Worm (Caenorhabditis elegans) whole organism, L3 larva: ENCODE measurements around the gene Y22D7AL.1.

ENCODE experiments used
- R02D3.7 ChIP-seq: fragments of 150-350 bp; optimal IDR thresholded peaks from 2 replicates; lab custom pipeline; 2014; ENCODE audit warnings: missing biosample characterization, missing genetic modification characterization
- ZK546.5 ChIP-seq: sonication (generic microtip); optimal IDR thresholded peaks from 2 replicates; lab custom pipeline; 2017; ENCODE audit warnings: missing biosample characterization, missing genetic modification characterization
- aly-2 ChIP-seq: fragments of 150-350 bp; optimal IDR thresholded peaks from 2 replicates; lab custom pipeline; 2014; ENCODE audit warnings: missing biosample characterization, missing genetic modification characterization
- ceh-28 ChIP-seq: fragments of 150-350 bp; optimal IDR thresholded peaks from 2 replicates; lab custom pipeline; 2014; ENCODE audit warnings: missing biosample characterization, missing genetic modification reagents, missing genetic modification characterization
- ceh-82 ChIP-seq: fragments of 150-350 bp; optimal IDR thresholded peaks from 2 replicates; lab custom pipeline; 2014; ENCODE audit warnings: missing biosample characterization, missing genetic modification characterization
- ceh-9 ChIP-seq: sonication (generic microtip); optimal IDR thresholded peaks from 2 replicates; lab custom pipeline; 2018; ENCODE audit warnings: missing biosample characterization, missing genetic modification characterization
- daf-12 ChIP-seq: fragments of 150-350 bp; optimal IDR thresholded peaks from 2 replicates; lab custom pipeline; 2014; ENCODE audit warnings: missing biosample characterization, missing genetic modification reagents, missing genetic modification characterization
- egl-27 ChIP-seq: sonication (generic microtip); optimal IDR thresholded peaks from 4 replicates; lab custom pipeline; 2017; ENCODE audit warnings: missing biosample characterization, missing genetic modification reagents, missing genetic modification characterization
- egl-5 ChIP-seq: fragments of 150-350 bp; optimal IDR thresholded peaks from 2 replicates; lab custom pipeline; 2017; ENCODE audit warnings: missing biosample characterization, missing genetic modification reagents, missing genetic modification characterization, inconsistent platforms
- elt-1 ChIP-seq: fragments of 150-350 bp; optimal IDR thresholded peaks from 2 replicates; lab custom pipeline; 2014; ENCODE audit warnings: missing biosample characterization, missing genetic modification characterization
- elt-2 ChIP-seq: sonication (generic microtip); optimal IDR thresholded peaks from 2 replicates; lab custom pipeline; 2016; ENCODE audit warnings: missing genetic modification reagents, mild to moderate bottlenecking, missing genetic modification characterization, missing compliant biosample characterization
- elt-3 ChIP-seq, 3 experiments: fragments of 150-350 bp in 1 of 3; sonication (generic microtip) in 2 of 3; optimal IDR thresholded peaks; 2 replicates in 2 of 3; 4 replicates in 1 of 3; lab custom pipeline; 2014 to 2017; ENCODE audit warnings: missing biosample characterization in 3 of 3, missing genetic modification characterization in 3 of 3
- fkh-10 ChIP-seq: sonication (generic microtip); optimal IDR thresholded peaks from 2 replicates; lab custom pipeline; 2017; ENCODE audit warnings: missing biosample characterization, missing genetic modification reagents, missing genetic modification characterization
- fkh-2 ChIP-seq: fragments of 150-350 bp; optimal IDR thresholded peaks from 2 replicates; lab custom pipeline; 2014; ENCODE audit warnings: missing biosample characterization, missing genetic modification reagents, missing genetic modification characterization
- fos-1 ChIP-seq: fragments of 150-350 bp; optimal IDR thresholded peaks from 2 replicates; lab custom pipeline; 2014; ENCODE audit warnings: missing biosample characterization, missing genetic modification characterization
- hmg-11 ChIP-seq: sonication (generic microtip); optimal IDR thresholded peaks from 2 replicates; lab custom pipeline; 2016; ENCODE audit warnings: missing genetic modification characterization, missing compliant biosample characterization
- jun-1 ChIP-seq: fragments of 150-350 bp; optimal IDR thresholded peaks from 2 replicates; lab custom pipeline; 2014; ENCODE audit warnings: missing biosample characterization, missing genetic modification reagents, missing genetic modification characterization
- lin-15B ChIP-seq: fragments of 150-350 bp; optimal IDR thresholded peaks from 2 replicates; lab custom pipeline; 2014; ENCODE audit warnings: missing biosample characterization, missing genetic modification characterization
- lin-39 ChIP-seq: fragments of 150-350 bp; optimal IDR thresholded peaks from 2 replicates; lab custom pipeline; 2018; ENCODE audit warnings: missing biosample characterization, missing genetic modification reagents, missing genetic modification characterization
- lsy-12 ChIP-seq: sonication (generic microtip); optimal IDR thresholded peaks from 2 replicates; lab custom pipeline; 2016; ENCODE audit warnings: mild to moderate bottlenecking, missing genetic modification characterization, missing compliant biosample characterization
- mdl-1 ChIP-seq: fragments of 150-350 bp; optimal IDR thresholded peaks from 2 replicates; lab custom pipeline; 2014; ENCODE audit warnings: missing biosample characterization, missing genetic modification characterization
- mml-1 ChIP-seq: fragments of 150-350 bp; sonication (generic microtip); optimal IDR thresholded peaks from 3 replicates; lab custom pipeline; 2014; ENCODE audit warnings: missing biosample characterization, missing genetic modification characterization
- nfya-1 ChIP-seq: sonication (generic microtip); optimal IDR thresholded peaks from 2 replicates; lab custom pipeline; 2017; ENCODE audit warnings: missing genetic modification characterization, mild to moderate bottlenecking, missing compliant biosample characterization, antibody characterized with exemption, moderate library complexity; ENCODE audit not compliant: insufficient read depth
- nhr-11 ChIP-seq: fragments of 150-350 bp; optimal IDR thresholded peaks from 2 replicates; lab custom pipeline; 2014; ENCODE audit warnings: missing biosample characterization, missing genetic modification characterization
- nhr-12 ChIP-seq: fragments of 150-350 bp; optimal IDR thresholded peaks from 2 replicates; lab custom pipeline; 2014; ENCODE audit warnings: missing biosample characterization, missing genetic modification characterization
- nhr-23 ChIP-seq: fragments of 150-350 bp; optimal IDR thresholded peaks from 2 replicates; lab custom pipeline; 2014; ENCODE audit warnings: missing biosample characterization, missing genetic modification reagents, missing genetic modification characterization
- nhr-237 ChIP-seq: fragments of 150-350 bp; optimal IDR thresholded peaks from 2 replicates; lab custom pipeline; 2014; ENCODE audit warnings: missing biosample characterization, missing genetic modification characterization
- nhr-25 ChIP-seq: sonication (generic microtip); optimal IDR thresholded peaks from 2 replicates; lab custom pipeline; 2017; ENCODE audit warnings: missing biosample characterization, missing genetic modification characterization
- nhr-43 ChIP-seq: sonication (generic microtip); optimal IDR thresholded peaks from 2 replicates; lab custom pipeline; 2016; ENCODE audit warnings: mild to moderate bottlenecking, missing genetic modification characterization, missing compliant biosample characterization; ENCODE audit not compliant: poor library complexity, severe bottlenecking
- nhr-67 ChIP-seq: fragments of 150-350 bp; optimal IDR thresholded peaks from 2 replicates; lab custom pipeline; 2014; ENCODE audit warnings: missing biosample characterization, missing genetic modification characterization
- nhr-76 ChIP-seq: fragments of 150-350 bp; sonication (generic microtip); optimal IDR thresholded peaks from 5 replicates; lab custom pipeline; 2014; ENCODE audit warnings: missing biosample characterization, missing genetic modification characterization
- nhr-77 ChIP-seq: fragments of 150-350 bp; optimal IDR thresholded peaks from 2 replicates; lab custom pipeline; 2014; ENCODE audit warnings: missing biosample characterization, missing genetic modification characterization
- pha-4 ChIP-seq: fragments of 150-350 bp; optimal IDR thresholded peaks from 2 replicates; lab custom pipeline; 2014; ENCODE audit warnings: missing biosample characterization, missing genetic modification reagents, missing genetic modification characterization
- pqm-1 ChIP-seq: fragments of 150-350 bp; optimal IDR thresholded peaks from 2 replicates; lab custom pipeline; 2017; ENCODE audit warnings: missing biosample characterization, missing genetic modification characterization, inconsistent platforms
- sea-2 ChIP-seq: fragments of 150-350 bp; sonication (generic microtip); optimal IDR thresholded peaks from 4 replicates; lab custom pipeline; 2014; ENCODE audit warnings: missing biosample characterization, missing genetic modification reagents, missing genetic modification characterization
- skn-1 ChIP-seq: fragments of 150-350 bp; optimal IDR thresholded peaks from 2 replicates; lab custom pipeline; 2014; ENCODE audit warnings: missing biosample characterization, missing genetic modification characterization
- snpc-4 ChIP-seq: fragments of 150-350 bp; optimal IDR thresholded peaks from 2 replicates; lab custom pipeline; 2014; ENCODE audit warnings: missing biosample characterization, missing genetic modification characterization
- tbx-2 ChIP-seq: sonication (generic microtip); optimal IDR thresholded peaks from 2 replicates; lab custom pipeline; 2016; ENCODE audit warnings: mild to moderate bottlenecking, missing genetic modification characterization, missing compliant biosample characterization
- unc-39 ChIP-seq: sonication (generic microtip); optimal IDR thresholded peaks from 4 replicates; lab custom pipeline; 2017; ENCODE audit warnings: missing biosample characterization, missing genetic modification characterization
- unc-62 ChIP-seq: fragments of 150-350 bp; sonication (generic microtip); optimal IDR thresholded peaks from 4 replicates; lab custom pipeline; 2014; ENCODE audit warnings: missing biosample characterization, missing genetic modification reagents, missing genetic modification characterization
- zag-1 ChIP-seq: fragments of 150-350 bp; optimal IDR thresholded peaks from 2 replicates; lab custom pipeline; 2014; ENCODE audit warnings: missing biosample characterization, missing genetic modification characterization
- ztf-11 ChIP-seq: fragments of 150-350 bp; optimal IDR thresholded peaks from 2 replicates; lab custom pipeline; 2014; ENCODE audit warnings: missing biosample characterization, missing genetic modification characterization
- ztf-4 ChIP-seq: fragments of 150-350 bp; optimal IDR thresholded peaks from 2 replicates; lab custom pipeline; 2014; ENCODE audit warnings: missing biosample characterization, missing genetic modification characterization

The Y22D7AL.1 gene

DNA sequence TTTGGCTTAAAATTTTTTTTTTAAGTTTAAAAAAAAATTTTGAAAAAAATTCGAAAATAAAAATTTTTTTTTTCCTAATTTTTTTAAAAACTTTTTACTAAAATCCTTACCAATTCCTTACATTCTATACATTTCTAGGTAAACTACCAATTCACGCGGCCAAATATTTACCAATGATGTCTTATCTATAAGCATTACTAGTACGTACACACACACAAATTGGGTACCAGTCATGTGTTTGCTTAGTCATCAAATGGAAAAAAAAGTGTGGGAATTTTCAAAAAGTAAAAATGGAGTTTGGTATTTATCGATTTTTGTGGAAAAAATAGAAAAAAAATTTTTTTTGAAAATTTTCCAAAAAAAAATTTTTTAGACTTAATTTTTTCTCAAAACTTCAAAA, 24.3 kb downstream of the Y22D7AL.1 start, which contains the start of gene Y22D7AR.6:
TSS of gene Y22D7AR.6 (minus strand) at position 134 of the 400 bp plus-strand sequence.
- TF ChIP-seq pqm-1 (peak; percentile 3), mml-1 (no peak), elt-2 (tag; lab: Kevin White, UChicago) (no peak), jun-1 (tag; lab: Kevin White, UChicago) (peak; percentile 23), fos-1 (tag; lab: Kevin White, UChicago) (no peak), egl-27 (tag; lab: Kevin White, UChicago) (no peak), pha-4 (tag; lab: Kevin White, UChicago) (peak; percentile 93)
- TF ChIP-seq, all 47 proteins: peak for 3

DNA sequence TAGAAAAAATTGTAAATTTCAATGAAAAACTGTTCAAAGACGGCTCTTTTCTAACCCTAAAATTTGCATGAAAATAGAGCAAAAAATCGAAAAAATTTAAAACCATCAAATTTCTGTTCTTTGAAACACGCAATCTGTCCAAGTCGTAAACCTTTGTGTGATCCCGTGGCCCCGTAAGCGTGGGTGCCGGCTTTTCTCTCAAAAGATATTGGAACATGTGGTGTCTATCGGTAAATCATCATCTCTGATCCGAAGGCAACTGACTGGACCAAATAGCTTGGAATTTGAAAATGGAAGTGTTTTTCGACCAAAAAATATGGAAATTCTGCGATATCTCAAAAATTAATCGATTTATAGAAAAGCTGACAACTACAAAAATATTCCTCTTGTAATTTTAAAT, 26.4 kb downstream of the Y22D7AL.1 start:
- TF ChIP-seq mdl-1 (tag; lab: Kevin White, UChicago) (no peak), mml-1 (no peak), egl-27 (tag; lab: Kevin White, UChicago) (no peak), nhr-67 (no peak), elt-1 (tag; lab: Kevin White, UChicago) (no peak), pha-4 (tag; lab: Kevin White, UChicago) (no peak), ceh-28 (tag; lab: Kevin White, UChicago) (no peak), tbx-2 (no peak), nhr-237 (tag; lab: Kevin White, UChicago) (no peak), jun-1 (tag; lab: Kevin White, UChicago) (no peak), nhr-43 (no peak), snpc-4 (tag; lab: Kevin White, UChicago) (no peak), ceh-82 (tag; lab: Kevin White, UChicago) (no peak), fos-1 (tag; lab: Kevin White, UChicago) (no peak)

DNA sequence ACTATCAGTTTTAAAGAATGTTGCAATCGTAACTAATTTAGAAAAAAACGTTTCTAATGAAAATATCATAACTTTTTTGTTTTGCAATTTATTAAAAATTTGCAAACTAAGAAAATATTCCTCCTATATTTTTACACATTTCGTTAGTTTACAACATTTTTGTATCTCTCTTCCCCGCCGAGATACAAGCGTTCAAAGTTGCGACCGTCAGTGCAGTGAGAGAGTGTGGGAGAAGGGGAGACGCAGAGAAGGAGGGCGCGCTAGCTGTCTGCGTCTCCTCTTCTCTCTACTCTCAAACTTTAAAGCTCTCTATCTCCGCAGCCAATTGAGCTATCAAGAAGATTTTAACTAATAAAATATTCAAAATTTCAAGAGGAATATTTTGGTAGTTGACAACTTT, 28.1 kb downstream of the Y22D7AL.1 start:
- TF ChIP-seq daf-12 (tag; lab: Kevin White, UChicago) (no peak), fos-1 (tag; lab: Kevin White, UChicago) (no peak), nhr-12 (no peak), aly-2 (no peak), ceh-9 (tag; lab: Kevin White, UChicago) (no peak), ztf-4 (tag; lab: Kevin White, UChicago) (no peak), elt-2 (tag; lab: Kevin White, UChicago) (no peak), nhr-77 (no peak), pqm-1 (no peak), pha-4 (tag; lab: Kevin White, UChicago) (no peak), jun-1 (tag; lab: Kevin White, UChicago) (no peak), ceh-82 (tag; lab: Kevin White, UChicago) (no peak), unc-62 (GFP tag; lab: Kevin White, UChicago) (no peak), ztf-11 (tag; lab: Kevin White, UChicago) (no peak), nhr-11 (no peak), zag-1 (no peak), nhr-67 (no peak)

DNA sequence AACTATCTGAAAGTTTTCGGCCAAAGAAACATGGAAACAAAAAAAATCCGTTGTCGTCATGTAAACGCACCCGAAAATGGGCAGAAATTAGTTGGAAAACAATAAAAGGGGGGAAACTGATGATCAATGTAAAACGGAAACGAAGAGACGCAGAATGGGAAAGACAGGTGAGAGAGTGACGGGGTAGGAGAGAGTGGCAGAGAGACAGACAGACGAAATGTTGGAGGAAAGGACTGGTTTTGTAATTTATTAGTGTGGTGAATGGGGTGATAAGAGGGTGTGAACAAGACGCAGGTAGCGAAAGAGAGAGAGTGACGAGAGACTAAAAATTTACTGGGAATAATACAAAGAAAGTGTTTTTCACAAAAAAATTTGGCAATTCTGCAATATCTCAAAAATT, 28.7 kb downstream of the Y22D7AL.1 start:
- TF ChIP-seq pha-4 (tag; lab: Kevin White, UChicago) (peak; percentile 76), egl-27 (tag; lab: Kevin White, UChicago) (no peak), fkh-10 (GFP tag; lab: Kevin White, UChicago) (no peak), tbx-2 (no peak), nhr-25 (tag; lab: Kevin White, UChicago) (peak; percentile 82), fkh-2 (no peak), hmg-11 (tag; lab: Kevin White, UChicago) (peak; percentile 24), aly-2 (no peak), R02D3.7 (tag; lab: Kevin White, UChicago) (peak; percentile 51), lin-39 (tag; lab: Kevin White, UChicago) (peak; percentile 45), elt-3 (tag; optimal IDR thresholded peaks at IDR 0.05; lab: Kevin White, UChicago) (peak in 1 of 3 experiments; percentile 51), ceh-82 (tag; lab: Kevin White, UChicago) (no peak), ztf-11 (tag; lab: Kevin White, UChicago) (no peak), sea-2 (GFP tag; lab: Kevin White, UChicago) (no peak), ztf-4 (tag; lab: Kevin White, UChicago) (no peak), ceh-28 (tag; lab: Kevin White, UChicago) (peak; percentile 80), mdl-1 (tag; lab: Kevin White, UChicago) (no peak), egl-5 (peak; percentile 96), zag-1 (no peak), jun-1 (tag; lab: Kevin White, UChicago) (peak; percentile 84), lin-15B (peak; percentile 41), nhr-12 (no peak), ZK546.5 (tag; lab: Kevin White, UChicago) (no peak), nhr-67 (no peak), lsy-12 (tag; lab: Kevin White, UChicago) (peak; percentile 9), nfya-1 (peak; percentile 73), elt-2 (tag; lab: Kevin White, UChicago) (peak; percentile 93), mml-1 (no peak), nhr-23 (peak; percentile 89), elt-1 (tag; lab: Kevin White, UChicago) (no peak), skn-1 (tag; lab: Kevin White, UChicago) (peak; percentile 55), snpc-4 (tag; lab: Kevin White, UChicago) (no peak), nhr-43 (peak; percentile 74), daf-12 (tag; lab: Kevin White, UChicago) (no peak), nhr-76 (tag; lab: Kevin White, UChicago) (no peak), unc-39 (tag; lab: Kevin White, UChicago) (no peak), pqm-1 (peak; percentile 93)
- TF ChIP-seq, all 47 proteins: peak for 17
